Worm (Caenorhabditis elegans) whole organism, young adult: ENCODE measurements around the gene mul-1.

ENCODE experiments used
- B0035.1 ChIP-seq: sonication (generic microtip); optimal IDR thresholded peaks from 2 replicates; lab custom pipeline; 2016; ENCODE audit warnings: missing genetic modification characterization, mild to moderate bottlenecking, missing compliant biosample characterization, missing genotype, missing genetic modification reagents
- F23B12.7 ChIP-seq: sonication (generic microtip); optimal IDR thresholded peaks from 2 replicates; lab custom pipeline; 2017; ENCODE audit warnings: missing genetic modification characterization, mild to moderate bottlenecking, missing compliant biosample characterization, antibody characterized with exemption, moderate library complexity; ENCODE audit not compliant: insufficient read depth
- F33H1.4 ChIP-seq: fragments of 200-800 bp; sonication (Bioruptor generic); IDR thresholded peaks from 2 replicates; pipeline ENCODE4 v1.3.6; 2022; ENCODE audit warnings: missing genetic modification reagents, missing genetic modification characterization, missing compliant biosample characterization
- K12H6.12 ChIP-seq: fragments of 200-800 bp; sonication (Bioruptor generic); optimal IDR thresholded peaks from 2 replicates; lab custom pipeline; 2018; ENCODE audit warnings: mild to moderate bottlenecking, missing genetic modification characterization, missing compliant biosample characterization
- Y53G8AR.9 ChIP-seq: fragments of 200-800 bp; sonication (Bioruptor generic); conservative IDR thresholded peaks from 2 replicates; pipeline ENCODE4 v1.3.6; 2022; ENCODE audit warnings: missing genetic modification reagents, missing genetic modification characterization, missing compliant biosample characterization
- Y67H2A.10 ChIP-seq: fragments of 200-800 bp; sonication (Bioruptor generic); conservative IDR thresholded peaks from 2 replicates; pipeline ENCODE4 v1.3.6; 2022; ENCODE audit warnings: missing genetic modification reagents, missing genetic modification characterization, missing compliant biosample characterization
- ama-1 ChIP-seq, 3 experiments: fragments of 150-350 bp in 1 of 3; sonication (generic microtip) in 2 of 3; optimal IDR thresholded peaks; 2 replicates each; lab custom pipeline; 2014 to 2018; ENCODE audit warnings: missing biosample characterization in 2 of 3, missing genetic modification characterization in 2 of 3, missing genetic modification reagents in 2 of 3
- atf-7 ChIP-seq: sonication (generic microtip); optimal IDR thresholded peaks from 2 replicates; lab custom pipeline; 2017; ENCODE audit warnings: mild to moderate bottlenecking, missing genetic modification characterization, missing compliant biosample characterization
- athp-1 ChIP-seq: sonication (generic microtip); optimal IDR thresholded peaks from 2 replicates; lab custom pipeline; 2017; ENCODE audit warnings: mild to moderate bottlenecking, missing genetic modification characterization, missing compliant biosample characterization
- attf-3 ChIP-seq: fragments of 200-800 bp; sonication (Bioruptor generic); conservative IDR thresholded peaks from 2 replicates; pipeline ENCODE4 v1.3.6; 2022; ENCODE audit warnings: missing genetic modification reagents, missing genetic modification characterization, missing compliant biosample characterization
- bed-1 ChIP-seq: fragments of 200-800 bp; sonication (Bioruptor generic); IDR thresholded peaks from 2 replicates; pipeline ENCODE4 v1.3.6; 2022; ENCODE audit warnings: missing genetic modification reagents, missing genetic modification characterization, missing compliant biosample characterization
- chd-7 ChIP-seq: sonication (generic microtip); optimal IDR thresholded peaks from 2 replicates; lab custom pipeline; 2016; ENCODE audit warnings: mild to moderate bottlenecking, missing genetic modification characterization, moderate library complexity, missing compliant biosample characterization
- die-1 ChIP-seq: sonication (generic microtip); optimal IDR thresholded peaks from 2 replicates; lab custom pipeline; 2016; ENCODE audit warnings: missing genotype, mild to moderate bottlenecking, missing genetic modification characterization, missing compliant biosample characterization
- efl-1 ChIP-seq: fragments of 150-350 bp; optimal IDR thresholded peaks from 2 replicates; lab custom pipeline; 2014; ENCODE audit warnings: missing biosample characterization, missing genetic modification reagents, missing genetic modification characterization
- egrh-3 ChIP-seq: fragments of 200-800 bp; sonication (Bioruptor generic); IDR thresholded peaks from 2 replicates; pipeline ENCODE4 v1.3.6; 2022; ENCODE audit warnings: missing genetic modification reagents, missing genetic modification characterization, missing compliant biosample characterization
- ekl-4 ChIP-seq: fragments of 200-800 bp; sonication (Bioruptor generic); IDR thresholded peaks from 2 replicates; pipeline ENCODE4 v1.3.6; 2022; ENCODE audit warnings: missing genetic modification reagents, missing genetic modification characterization, missing compliant biosample characterization
- fkh-3 ChIP-seq: sonication (generic microtip); optimal IDR thresholded peaks from 2 replicates; lab custom pipeline; 2016; ENCODE audit warnings: mild to moderate bottlenecking, missing genetic modification characterization, missing compliant biosample characterization
- hmg-1.2 ChIP-seq: fragments of 200-800 bp; sonication (Bioruptor generic); IDR thresholded peaks from 2 replicates; pipeline ENCODE4 v1.3.6; 2022; ENCODE audit warnings: missing genetic modification reagents, missing genetic modification characterization, missing compliant biosample characterization
- hrde-1 ChIP-seq: sonication (generic microtip); optimal IDR thresholded peaks from 2 replicates; lab custom pipeline; 2016; ENCODE audit warnings: missing genetic modification characterization, mild to moderate bottlenecking, missing compliant biosample characterization, moderate library complexity, missing genotype, missing genetic modification reagents, borderline replicate concordance
- hsf-1 ChIP-seq: fragments of 200-800 bp; sonication (Bioruptor generic); IDR thresholded peaks from 2 replicates; pipeline ENCODE4 v1.3.6; 2022; ENCODE audit warnings: missing genetic modification reagents, missing genetic modification characterization, missing compliant biosample characterization
- lin-40 ChIP-seq: sonication (generic microtip); optimal IDR thresholded peaks from 2 replicates; lab custom pipeline; 2016; ENCODE audit warnings: missing genetic modification characterization, mild to moderate bottlenecking, missing compliant biosample characterization, missing genotype, missing genetic modification reagents
- lir-1 ChIP-seq: fragments of 200-800 bp; sonication (Bioruptor generic); conservative IDR thresholded peaks from 2 replicates; pipeline ENCODE4 v1.3.6; 2022; ENCODE audit warnings: missing genetic modification reagents, missing genetic modification characterization, missing compliant biosample characterization
- lsl-1 ChIP-seq: fragments of 200-800 bp; sonication (Bioruptor generic); optimal IDR thresholded peaks from 2 replicates; lab custom pipeline; 2018; ENCODE audit warnings: mild to moderate bottlenecking, missing genetic modification characterization, moderate library complexity, missing compliant biosample characterization
- lsy-27 ChIP-seq: sonication (generic microtip); optimal IDR thresholded peaks from 2 replicates; lab custom pipeline; 2017; ENCODE audit warnings: missing genetic modification characterization, mild to moderate bottlenecking, missing compliant biosample characterization, antibody characterized with exemption, missing genotype, borderline replicate concordance; ENCODE audit not compliant: insufficient read depth
- madf-3 ChIP-seq: fragments of 200-800 bp; sonication (Bioruptor generic); IDR thresholded peaks from 2 replicates; pipeline ENCODE4 v1.3.6; 2022; ENCODE audit warnings: missing genetic modification reagents, missing genetic modification characterization, missing compliant biosample characterization
- mcd-1 ChIP-seq: fragments of 200-800 bp; sonication (Bioruptor generic); IDR thresholded peaks from 2 replicates; pipeline ENCODE4 v1.3.6; 2022; ENCODE audit warnings: missing genetic modification reagents, missing genetic modification characterization, missing compliant biosample characterization
- nfya-1 ChIP-seq: sonication (generic microtip); optimal IDR thresholded peaks from 2 replicates; lab custom pipeline; 2017; ENCODE audit warnings: antibody characterized with exemption, missing compliant biosample characterization, missing genetic modification characterization, borderline replicate concordance; ENCODE audit not compliant: insufficient read depth
- nhr-80 ChIP-seq: sonication (generic microtip); optimal IDR thresholded peaks from 2 replicates; lab custom pipeline; 2016; ENCODE audit warnings: missing genetic modification characterization, missing compliant biosample characterization
- nhr-90 ChIP-seq: sonication (generic microtip); optimal IDR thresholded peaks from 2 replicates; lab custom pipeline; 2016; ENCODE audit warnings: missing genotype, mild to moderate bottlenecking, missing genetic modification characterization, missing compliant biosample characterization
- pha-4 ChIP-seq: fragments of 150-350 bp; sonication (generic microtip); optimal IDR thresholded peaks from 2 replicates; lab custom pipeline; 2014; ENCODE audit warnings: missing biosample characterization, missing genetic modification reagents, missing genetic modification characterization
- repo-1 ChIP-seq: sonication (generic microtip); optimal IDR thresholded peaks from 2 replicates; lab custom pipeline; 2017; ENCODE audit warnings: mild to moderate bottlenecking, missing genetic modification characterization, missing compliant biosample characterization
- snpc-1.1 ChIP-seq: sonication (generic microtip); optimal IDR thresholded peaks from 2 replicates; lab custom pipeline; 2017; ENCODE audit warnings: missing genetic modification characterization, mild to moderate bottlenecking, missing compliant biosample characterization, antibody characterized with exemption, moderate library complexity, missing genotype, missing genetic modification reagents; ENCODE audit not compliant: insufficient read depth
- snpc-4 ChIP-seq, 5 experiments: fragments of 150-350 bp in 1 of 5; sonication (generic microtip) in 4 of 5; optimal IDR thresholded peaks; 2 replicates each; lab custom pipeline; 2014 to 2018; ENCODE audit warnings: missing genetic modification characterization in 5 of 5, missing biosample characterization in 3 of 5, antibody characterized with exemption in 2 of 5, mild to moderate bottlenecking in 2 of 5, missing compliant biosample characterization in 2 of 5, missing genotype in 2 of 5, moderate library complexity in 2 of 5, missing genetic modification reagents in 1 of 5
- sptf-2 ChIP-seq: fragments of 200-800 bp; sonication (Bioruptor generic); optimal IDR thresholded peaks from 2 replicates; lab custom pipeline; 2018; ENCODE audit warnings: mild to moderate bottlenecking, missing genetic modification characterization, missing compliant biosample characterization
- tlf-1 ChIP-seq: fragments of 200-800 bp; sonication (Bioruptor generic); optimal IDR thresholded peaks from 2 replicates; lab custom pipeline; 2018; ENCODE audit warnings: mild to moderate bottlenecking, missing genetic modification characterization, missing compliant biosample characterization
- unc-130 ChIP-seq: sonication (generic microtip); optimal IDR thresholded peaks from 2 replicates; lab custom pipeline; 2016; ENCODE audit warnings: missing genetic modification reagents, missing genetic modification characterization, missing compliant biosample characterization
- ztf-28 ChIP-seq: fragments of 200-800 bp; sonication (Bioruptor generic); IDR thresholded peaks from 2 replicates; pipeline ENCODE4 v1.3.6; 2022; ENCODE audit warnings: missing genetic modification reagents, missing genetic modification characterization, missing compliant biosample characterization

mul-1 gene

DNA sequence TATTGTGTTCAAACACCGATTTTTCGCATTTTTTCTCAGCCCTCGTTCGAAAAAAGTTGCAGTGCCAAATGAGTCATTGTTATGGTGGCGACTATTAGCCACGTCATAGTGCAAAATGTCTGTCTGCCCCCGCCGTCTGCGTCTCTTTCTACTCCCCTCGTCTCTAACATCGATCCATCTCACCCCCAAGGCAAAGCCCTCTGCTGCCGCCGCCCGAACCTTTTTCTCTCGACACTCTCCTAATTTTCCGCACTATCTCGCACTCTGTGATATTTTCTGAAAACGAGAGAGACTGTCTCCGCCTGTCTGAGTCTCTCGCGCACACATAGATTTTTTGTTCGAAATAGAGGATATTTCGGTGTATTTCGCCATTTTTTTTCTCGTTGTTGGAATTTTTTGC, 29.9 kb downstream of the mul-1 start (continued):
- no peak for TF ChIP-seq Y53G8AR.9
- no peak for TF ChIP-seq fkh-3 (tag; lab: Kevin White, UChicago)
- peak; percentile 73 for TF ChIP-seq atf-7 (tag; lab: Kevin White, UChicago)
- no peak for TF ChIP-seq hsf-1
- no peak for TF ChIP-seq lsy-27
- TF ChIP-seq madf-3 = no peak
- no peak for TF ChIP-seq snpc-1.1
- TF ChIP-seq hrde-1 (tag; lab: Kevin White, UChicago) = no peak
- TF ChIP-seq unc-130 (GFP tag; lab: Kevin White, UChicago) = no peak
- no peak for TF ChIP-seq pha-4 (tag; lab: Kevin White, UChicago)
- peak; percentile 72 for TF ChIP-seq K12H6.12 (tag; lab: Kevin White, UChicago)
- TF ChIP-seq hmg-1.2 = peak; percentile 92
- TF ChIP-seq nhr-90 (tag; lab: Kevin White, UChicago) = peak; percentile 3
- TF ChIP-seq attf-3 (GFP tag; lab: Robert Waterston, UW) = no peak
- no peak for TF ChIP-seq nfya-1 (tag; lab: Kevin White, UChicago)
- peak; percentile 73 for TF ChIP-seq lin-40 (tag; lab: Kevin White, UChicago)
- TF ChIP-seq Y67H2A.10 = no peak
- peak; percentile 48 for TF ChIP-seq nhr-80 (tag; lab: Kevin White, UChicago)
- no peak for TF ChIP-seq tlf-1 (GFP tag; lab: Kevin White, UChicago)

DNA sequence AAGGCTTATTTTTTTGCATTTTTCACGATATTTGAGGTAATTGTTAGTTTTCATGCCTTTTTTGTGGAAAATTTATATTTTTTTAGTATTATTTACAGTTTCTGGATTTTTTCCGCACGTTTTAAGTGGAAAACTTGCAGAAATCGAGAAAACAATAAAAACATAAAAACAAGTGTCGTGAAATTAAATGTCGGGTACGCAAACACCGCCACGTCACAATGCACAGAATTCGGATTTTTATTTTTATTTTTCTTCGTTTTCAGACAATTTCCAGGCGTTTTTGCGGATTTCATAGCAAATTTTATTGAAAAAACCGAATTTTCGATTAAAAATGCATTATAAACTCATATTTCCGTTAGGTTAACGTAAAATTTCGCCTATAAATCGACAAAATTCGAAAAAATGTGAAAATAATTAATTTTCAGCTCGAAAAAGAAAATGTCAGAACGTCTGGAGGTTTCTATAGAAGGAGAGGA, 37.1 kb downstream of the mul-1 start, which contains the start of gene C35B1.2:
Gene C35B1.2 (plus strand): TSS at position 426 of the 476 bp plus-strand sequence.
- TF ChIP-seq snpc-1.1 (no peak), lsl-1 (GFP tag; lab: Kevin White, UChicago) (peak; percentile 5), efl-1 (GFP tag; lab: Kevin White, UChicago) (peak; percentile 21), chd-7 (tag; lab: Kevin White, UChicago) (no peak), madf-3 (no peak), athp-1 (tag; lab: Kevin White, UChicago) (peak; percentile 93), B0035.1 (tag; lab: Kevin White, UChicago) (no peak), die-1 (tag; lab: Kevin White, UChicago) (no peak), egrh-3 (no peak), lir-1 (GFP tag; lab: Robert Waterston, UW) (no peak), snpc-4 (GFP tag; optimal IDR thresholded peaks at IDR 0.05; lab: Kevin White, UChicago) (no peak), snpc-4 (tag; optimal IDR thresholded peaks at IDR 0.05; lab: Kevin White, UChicago) (peak in 1 of 4 experiments; percentile 9), sptf-2 (GFP tag; lab: Kevin White, UChicago) (no peak), ztf-28 (no peak), ama-1 (optimal IDR thresholded peaks at IDR 0.05; lab: Kevin White, UChicago) (no peak), ama-1 (GFP tag; optimal IDR thresholded peaks at IDR 0.05; lab: Kevin White, UChicago) (no peak), repo-1 (tag; lab: Kevin White, UChicago) (no peak), hrde-1 (tag; lab: Kevin White, UChicago) (no peak), ekl-4 (GFP tag; lab: Robert Waterston, UW) (no peak), mcd-1 (GFP tag; lab: Robert Waterston, UW) (0 out of 2 replicates have a peak, but pooled peaks have one; percentile 9), bed-1 (GFP tag; lab: Robert Waterston, UW) (no peak), F33H1.4 (GFP tag; lab: Robert Waterston, UW) (0 out of 2 replicates have a peak, but pooled peaks have one; percentile 13), F23B12.7 (peak; percentile 1)
